Worm (Caenorhabditis elegans) whole organism, mixed stage, embryonic: ENCODE data around the gene ubc-7.

ENCODE experiments used
- M03D4.4 ChIP-seq: sonication (generic microtip); optimal IDR thresholded peaks from 2 replicates; lab custom pipeline; 2017; ENCODE audit warnings: mild to moderate bottlenecking, missing genetic modification characterization, missing compliant biosample characterization
- bed-3 ChIP-seq: fragments of 200-800 bp; sonication (Bioruptor generic); optimal IDR thresholded peaks from 3 replicates; lab custom pipeline; 2018; ENCODE audit warnings: mild to moderate bottlenecking, missing genetic modification characterization, moderate library complexity, missing compliant biosample characterization
- blmp-1 ChIP-seq: fragments of 150-350 bp; optimal IDR thresholded peaks from 2 replicates; lab custom pipeline; 2014; ENCODE audit warnings: missing biosample characterization, missing genetic modification characterization
- ceh-39 ChIP-seq: fragments of 150-350 bp; optimal IDR thresholded peaks from 2 replicates; lab custom pipeline; 2014; ENCODE audit warnings: missing biosample characterization, missing genetic modification characterization
- ceh-43 ChIP-seq: fragments of 200-800 bp; sonication (Bioruptor generic); optimal IDR thresholded peaks from 2 replicates; lab custom pipeline; 2018; ENCODE audit warnings: mild to moderate bottlenecking, missing genetic modification characterization, moderate library complexity, missing compliant biosample characterization
- ceh-83 ChIP-seq: fragments of 200-800 bp; sonication (Bioruptor generic); optimal IDR thresholded peaks from 2 replicates; lab custom pipeline; 2018; ENCODE audit warnings: mild to moderate bottlenecking, missing genetic modification characterization, missing compliant biosample characterization
- ces-1 ChIP-seq: fragments of 150-350 bp; optimal IDR thresholded peaks from 2 replicates; lab custom pipeline; 2014; ENCODE audit warnings: missing biosample characterization, missing genetic modification reagents, missing genetic modification characterization
- cnd-1 ChIP-seq: fragments of 200-800 bp; sonication (Bioruptor generic); optimal IDR thresholded peaks from 2 replicates; lab custom pipeline; 2018; ENCODE audit warnings: mild to moderate bottlenecking, missing genetic modification characterization, missing compliant biosample characterization
- drap-1 ChIP-seq: fragments of 200-800 bp; sonication (Bioruptor generic); optimal IDR thresholded peaks from 3 replicates; lab custom pipeline; 2018; ENCODE audit warnings: mild to moderate bottlenecking, missing genetic modification characterization, missing compliant biosample characterization
- elt-1 ChIP-seq: sonication (generic microtip); optimal IDR thresholded peaks from 2 replicates; lab custom pipeline; 2017; ENCODE audit warnings: missing genetic modification characterization, mild to moderate bottlenecking, missing compliant biosample characterization, antibody characterized with exemption, moderate library complexity, borderline replicate concordance; ENCODE audit not compliant: insufficient read depth
- elt-3 ChIP-seq: fragments of 150-350 bp; optimal IDR thresholded peaks from 2 replicates; lab custom pipeline; 2014; ENCODE audit warnings: missing biosample characterization, missing genetic modification characterization
- flh-1 ChIP-seq: fragments of 200-800 bp; sonication (Bioruptor generic); optimal IDR thresholded peaks from 2 replicates; lab custom pipeline; 2018; ENCODE audit warnings: mild to moderate bottlenecking, missing genetic modification characterization, moderate library complexity, missing compliant biosample characterization
- ham-2 ChIP-seq: fragments of 200-800 bp; sonication (Bioruptor generic); optimal IDR thresholded peaks from 2 replicates; lab custom pipeline; 2018; ENCODE audit warnings: mild to moderate bottlenecking, missing genetic modification characterization, missing compliant biosample characterization
- hlh-1 ChIP-seq: fragments of 150-350 bp; optimal IDR thresholded peaks from 2 replicates; lab custom pipeline; 2014; ENCODE audit warnings: missing biosample characterization, missing genetic modification reagents, missing genetic modification characterization
- lin-13 ChIP-seq: fragments of 150-350 bp; optimal IDR thresholded peaks from 2 replicates; lab custom pipeline; 2014; ENCODE audit warnings: missing biosample characterization, missing genetic modification characterization
- lin-32 ChIP-seq: fragments of 200-800 bp; sonication (Bioruptor generic); optimal IDR thresholded peaks from 2 replicates; lab custom pipeline; 2018; ENCODE audit warnings: mild to moderate bottlenecking, missing genetic modification characterization, missing compliant biosample characterization
- lsy-2 ChIP-seq: fragments of 150-350 bp; optimal IDR thresholded peaks from 2 replicates; lab custom pipeline; 2014; ENCODE audit warnings: missing biosample characterization, missing genetic modification characterization
- mab-5 ChIP-seq: fragments of 150-350 bp; optimal IDR thresholded peaks from 2 replicates; lab custom pipeline; 2014; ENCODE audit warnings: missing biosample characterization, missing genetic modification characterization
- mep-1 ChIP-seq: fragments of 150-350 bp; optimal IDR thresholded peaks from 2 replicates; lab custom pipeline; 2017; ENCODE audit warnings: missing biosample characterization, missing genetic modification reagents, missing genetic modification characterization, inconsistent platforms
- mls-2 ChIP-seq: sonication (generic microtip); optimal IDR thresholded peaks from 2 replicates; lab custom pipeline; 2016; ENCODE audit warnings: mild to moderate bottlenecking, missing genetic modification characterization, moderate library complexity, missing compliant biosample characterization
- nhr-12 ChIP-seq: fragments of 150-350 bp; optimal IDR thresholded peaks from 2 replicates; lab custom pipeline; 2014; ENCODE audit warnings: missing biosample characterization, missing genetic modification characterization
- nhr-2 ChIP-seq: fragments of 150-350 bp; optimal IDR thresholded peaks from 2 replicates; lab custom pipeline; 2014; ENCODE audit warnings: missing biosample characterization, missing genetic modification characterization
- nhr-237 ChIP-seq: fragments of 150-350 bp; optimal IDR thresholded peaks from 2 replicates; lab custom pipeline; 2014; ENCODE audit warnings: missing biosample characterization, missing genetic modification characterization
- nhr-28 ChIP-seq: fragments of 150-350 bp; optimal IDR thresholded peaks from 2 replicates; lab custom pipeline; 2014; ENCODE audit warnings: missing biosample characterization, missing genetic modification characterization
- nhr-76 ChIP-seq: sonication (generic microtip); optimal IDR thresholded peaks from 2 replicates; lab custom pipeline; 2017; ENCODE audit warnings: missing biosample characterization, missing genetic modification characterization
- pha-4 ChIP-seq: fragments of 150-350 bp; optimal IDR thresholded peaks from 2 replicates; lab custom pipeline; 2018; ENCODE audit warnings: missing biosample characterization, missing genetic modification reagents, missing genetic modification characterization
- sem-2 ChIP-seq: fragments of 200-800 bp; sonication (Bioruptor generic); optimal IDR thresholded peaks from 2 replicates; lab custom pipeline; 2018; ENCODE audit warnings: mild to moderate bottlenecking, missing genetic modification characterization, missing compliant biosample characterization
- snpc-4 ChIP-seq: fragments of 150-350 bp; optimal IDR thresholded peaks from 2 replicates; lab custom pipeline; 2014; ENCODE audit warnings: missing biosample characterization, missing genetic modification characterization
- sptf-1 ChIP-seq: sonication (generic microtip); optimal IDR thresholded peaks from 2 replicates; lab custom pipeline; 2017; ENCODE audit warnings: mild to moderate bottlenecking, missing genetic modification characterization, moderate library complexity, missing compliant biosample characterization
- tbx-8 ChIP-seq: fragments of 200-800 bp; sonication (Bioruptor generic); optimal IDR thresholded peaks from 2 replicates; lab custom pipeline; 2018; ENCODE audit warnings: mild to moderate bottlenecking, missing genetic modification characterization, moderate library complexity, missing compliant biosample characterization
- unc-120 ChIP-seq: sonication (generic microtip); optimal IDR thresholded peaks from 2 replicates; lab custom pipeline; 2017; ENCODE audit warnings: missing genetic modification characterization, missing compliant biosample characterization; ENCODE audit not compliant: poor library complexity, severe bottlenecking
- unc-39 ChIP-seq: fragments of 150-350 bp; optimal IDR thresholded peaks from 2 replicates; lab custom pipeline; 2014; ENCODE audit warnings: missing biosample characterization, missing genetic modification characterization
- unc-62 ChIP-seq: fragments of 150-350 bp; optimal IDR thresholded peaks from 2 replicates; lab custom pipeline; 2014; ENCODE audit warnings: missing biosample characterization, missing genetic modification reagents, missing genetic modification characterization
- zip-8 ChIP-seq: fragments of 150-350 bp; optimal IDR thresholded peaks from 2 replicates; lab custom pipeline; 2014; ENCODE audit warnings: missing biosample characterization, missing genetic modification characterization
- ztf-11 ChIP-seq: fragments of 150-350 bp; optimal IDR thresholded peaks from 2 replicates; lab custom pipeline; 2014; ENCODE audit warnings: missing biosample characterization, missing genetic modification characterization

The ubc-7 gene

DNA sequence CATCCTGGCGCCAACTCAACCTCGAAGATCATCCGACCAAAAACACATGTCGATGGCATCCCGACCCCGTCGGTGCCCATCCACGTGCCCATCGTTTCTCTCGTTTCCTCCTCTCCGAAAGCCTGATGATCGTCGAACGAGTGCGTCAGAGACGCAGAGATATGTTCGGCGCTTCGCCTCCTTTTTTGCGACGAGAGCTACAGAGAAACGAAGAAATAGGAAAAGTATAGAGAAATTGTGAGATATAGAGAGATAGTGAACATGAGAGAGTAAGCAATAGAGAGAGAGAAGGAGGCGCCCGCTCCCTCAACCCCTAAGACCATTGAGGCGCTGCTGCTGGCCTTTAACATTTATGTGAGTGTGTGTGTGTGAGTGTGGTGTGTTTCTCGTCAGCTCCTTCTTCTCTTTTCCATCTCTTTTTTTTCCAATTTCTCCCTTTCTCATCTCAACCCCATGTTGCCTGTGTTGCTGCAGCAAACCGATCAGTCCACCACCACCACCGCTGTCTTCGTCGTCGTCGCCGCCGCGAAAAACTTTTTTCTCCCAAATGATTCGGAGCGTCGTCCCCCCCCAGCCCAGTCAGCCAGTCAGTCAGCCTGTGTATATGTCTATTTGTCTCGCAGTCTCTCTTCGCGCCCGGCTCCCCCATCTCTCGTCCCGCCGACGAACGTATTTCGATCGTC, 11.7 kb downstream of the ubc-7 start, which contains the start of gene hlh-11:
Gene hlh-11 (plus strand): TSS at position 633 of the 683 bp plus-strand sequence.
- TF ChIP-seq nhr-28 (no peak), ztf-11 (tag; lab: Kevin White, UChicago) (no peak), nhr-76 (no peak), flh-1 (GFP tag; lab: Kevin White, UChicago) (peak; percentile 32), lsy-2 (tag; lab: Kevin White, UChicago) (peak; percentile 35), nhr-12 (tag; lab: Kevin White, UChicago) (no peak), ceh-83 (GFP tag; lab: Kevin White, UChicago) (no peak), lin-32 (GFP tag; lab: Kevin White, UChicago) (no peak), pha-4 (tag; lab: Kevin White, UChicago) (no peak), bed-3 (no peak), nhr-2 (tag; lab: Kevin White, UChicago) (no peak), ces-1 (GFP tag; lab: Kevin White, UChicago) (peak; percentile 58), hlh-1 (tag; lab: Kevin White, UChicago) (peak; percentile 25), ham-2 (GFP tag; lab: Kevin White, UChicago) (no peak), M03D4.4 (tag; lab: Kevin White, UChicago) (no peak), mep-1 (tag; lab: Kevin White, UChicago) (peak; percentile 8), elt-3 (no peak), cnd-1 (no peak), zip-8 (no peak), blmp-1 (no peak), ceh-43 (GFP tag; lab: Kevin White, UChicago) (no peak), mls-2 (tag; lab: Kevin White, UChicago) (peak; percentile 23), sptf-1 (tag; lab: Kevin White, UChicago) (no peak), unc-39 (tag; lab: Kevin White, UChicago) (no peak), ceh-39 (no peak), nhr-237 (peak; percentile 45), sem-2 (GFP tag; lab: Kevin White, UChicago) (no peak), elt-1 (tag; lab: Kevin White, UChicago) (no peak), unc-120 (peak; percentile 96), drap-1 (no peak), unc-62 (GFP tag; lab: Kevin White, UChicago) (peak; percentile 20), mab-5 (tag; lab: Kevin White, UChicago) (no peak), lin-13 (tag; lab: Kevin White, UChicago) (peak; percentile 19), tbx-8 (GFP tag; lab: Kevin White, UChicago) (no peak), snpc-4 (no peak)

DNA sequence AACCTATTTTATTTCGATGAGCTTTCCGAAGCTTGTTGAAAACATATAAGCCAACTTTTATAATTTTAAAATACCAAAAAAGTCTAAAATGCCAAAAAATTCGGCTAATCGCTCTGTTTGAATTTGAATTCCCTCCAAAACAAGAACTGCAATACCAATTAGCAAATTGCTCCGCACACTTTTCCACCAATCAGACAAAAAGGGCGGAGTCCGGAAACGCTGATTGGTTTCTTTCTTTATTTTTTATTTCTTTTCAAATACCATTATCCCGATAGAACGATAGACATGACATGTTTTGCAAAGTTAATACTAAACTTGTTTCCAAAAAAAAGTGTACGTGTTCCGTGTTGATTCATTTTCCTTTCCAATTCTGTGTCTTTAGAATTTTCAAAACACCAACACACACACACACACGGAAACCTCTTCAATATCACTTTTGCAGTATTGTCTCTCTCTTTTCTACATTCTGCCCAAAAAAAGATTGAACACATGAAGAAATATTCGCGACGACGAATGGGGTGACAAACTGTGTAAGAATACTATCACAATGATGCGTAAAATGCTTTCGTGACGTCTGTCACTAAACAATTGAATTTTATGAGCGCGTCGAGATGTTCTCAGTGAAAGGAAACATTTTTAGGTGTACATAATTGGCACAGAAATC, 13.2 kb downstream of the ubc-7 start:
- no peak for TF ChIP-seq nhr-12 (tag; lab: Kevin White, UChicago)
- no peak for TF ChIP-seq snpc-4
- TF ChIP-seq nhr-76, result no peak
- TF ChIP-seq zip-8, result no peak
- TF ChIP-seq flh-1 (GFP tag; lab: Kevin White, UChicago), result no peak
- TF ChIP-seq cnd-1, result no peak
- no peak for TF ChIP-seq ztf-11 (tag; lab: Kevin White, UChicago)
- no peak for TF ChIP-seq lin-32 (GFP tag; lab: Kevin White, UChicago)

DNA sequence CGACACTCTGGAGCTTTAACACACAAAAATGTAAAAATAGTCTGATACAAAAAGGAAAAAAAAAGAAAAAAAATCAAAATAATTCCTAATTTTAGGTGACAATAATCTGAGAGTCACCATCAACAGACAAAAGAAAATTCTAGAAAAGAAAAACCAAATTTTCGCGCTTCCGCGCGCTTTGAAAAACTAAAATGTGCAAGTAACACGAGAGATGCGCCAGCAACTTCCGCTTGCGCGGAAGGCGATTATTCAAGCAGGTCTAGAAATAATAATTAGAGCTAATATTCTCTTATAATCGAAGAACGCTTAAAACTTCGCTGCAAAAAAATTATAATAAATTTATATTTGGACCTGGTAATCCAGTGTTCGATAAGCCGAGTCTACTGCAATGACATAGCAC, 14.0 kb downstream of the ubc-7 start:
- TF ChIP-seq lin-13 (tag; lab: Kevin White, UChicago), result peak; percentile 44
- peak; percentile 65 for TF ChIP-seq ceh-83 (GFP tag; lab: Kevin White, UChicago)
- TF ChIP-seq mls-2 (tag; lab: Kevin White, UChicago), result no peak
